Worm (Caenorhabditis elegans): Measurements from ENCODE around the gene K07H8.7.

ce11 chrIV:8283214-8283613, 23.4 kb upstream of the K07H8.7 start:
- TF ChIP-seq mep-1 (tag; optimal IDR thresholded peaks at IDR 0.05): no peak
- no peak for TF ChIP-seq ama-1 (optimal IDR thresholded peaks at IDR 0.05)
- no peak for TF ChIP-seq tbx-2 (tag; optimal IDR thresholded peaks at IDR 0.05)
- TF ChIP-seq sup-37 (GFP tag; optimal IDR thresholded peaks at IDR 0.05): no peak
- TF ChIP-seq zag-1 (tag; optimal IDR thresholded peaks at IDR 0.05): no peak
- TF ChIP-seq nhr-11 (tag; optimal IDR thresholded peaks at IDR 0.05): no peak
